Worm (Caenorhabditis elegans) whole organism, young adult: ENCODE results near the gene K01G5.8.

Experiments used
- C17E4.6 ChIP-seq: fragments of 200-800 bp; sonication (Bioruptor generic); IDR thresholded peaks from 2 replicates; pipeline ENCODE4 v1.3.6; 2022; ENCODE audit warnings: missing genetic modification reagents, missing genetic modification characterization, missing compliant biosample characterization
- F10E7.11 ChIP-seq: sonication (generic microtip); optimal IDR thresholded peaks from 2 replicates; lab custom pipeline; 2017; ENCODE audit warnings: mild to moderate bottlenecking, missing genetic modification characterization, moderate library complexity, missing compliant biosample characterization
- T26A5.8 ChIP-seq: sonication (generic microtip); optimal IDR thresholded peaks from 2 replicates; lab custom pipeline; 2016; ENCODE audit warnings: missing genetic modification characterization, missing compliant biosample characterization
- Y53F4B.3 ChIP-seq: fragments of 200-800 bp; sonication (Bioruptor generic); IDR thresholded peaks from 2 replicates; pipeline ENCODE4 v1.3.6; 2022; ENCODE audit warnings: missing genetic modification reagents, missing genetic modification characterization, missing compliant biosample characterization
- Y53G8AR.9 ChIP-seq: fragments of 200-800 bp; sonication (Bioruptor generic); conservative IDR thresholded peaks from 2 replicates; pipeline ENCODE4 v1.3.6; 2022; ENCODE audit warnings: missing genetic modification reagents, missing genetic modification characterization, missing compliant biosample characterization
- Y67H2A.10 ChIP-seq: fragments of 200-800 bp; sonication (Bioruptor generic); conservative IDR thresholded peaks from 2 replicates; pipeline ENCODE4 v1.3.6; 2022; ENCODE audit warnings: missing genetic modification reagents, missing genetic modification characterization, missing compliant biosample characterization
- Y95B8A.8 ChIP-seq: fragments of 200-800 bp; sonication (Bioruptor generic); IDR thresholded peaks from 2 replicates; pipeline ENCODE4 v1.3.6; 2022; ENCODE audit warnings: missing genetic modification reagents, missing genetic modification characterization, missing compliant biosample characterization
- akir-1 ChIP-seq: fragments of 200-800 bp; sonication (Bioruptor generic); optimal IDR thresholded peaks from 2 replicates; lab custom pipeline; 2018; ENCODE audit warnings: mild to moderate bottlenecking, missing genetic modification characterization, moderate library complexity, missing compliant biosample characterization
- ama-1 ChIP-seq, 3 experiments: fragments of 150-350 bp in 1 of 3; sonication (generic microtip) in 2 of 3; optimal IDR thresholded peaks; 2 replicates each; lab custom pipeline; 2014 to 2018; ENCODE audit warnings: missing biosample characterization in 2 of 3, missing genetic modification characterization in 2 of 3, missing genetic modification reagents in 2 of 3
- atf-7 ChIP-seq: sonication (generic microtip); optimal IDR thresholded peaks from 2 replicates; lab custom pipeline; 2017; ENCODE audit warnings: mild to moderate bottlenecking, missing genetic modification characterization, missing compliant biosample characterization
- attf-5 ChIP-seq: fragments of 200-800 bp; sonication (Bioruptor generic); optimal IDR thresholded peaks from 2 replicates; lab custom pipeline; 2018; ENCODE audit warnings: mild to moderate bottlenecking, missing genetic modification characterization, missing compliant biosample characterization
- attf-6 ChIP-seq: fragments of 200-800 bp; sonication (Bioruptor generic); IDR thresholded peaks from 2 replicates; pipeline ENCODE4 v1.3.6; 2022; ENCODE audit warnings: missing genetic modification reagents, missing genetic modification characterization, missing compliant biosample characterization
- bed-2 ChIP-seq: fragments of 200-800 bp; sonication (Bioruptor generic); IDR thresholded peaks from 2 replicates; pipeline ENCODE4 v1.3.6; 2022; ENCODE audit warnings: missing genetic modification reagents, missing genetic modification characterization, missing compliant biosample characterization
- ccch-3 ChIP-seq: fragments of 200-800 bp; sonication (Bioruptor generic); optimal IDR thresholded peaks from 2 replicates; lab custom pipeline; 2018; ENCODE audit warnings: mild to moderate bottlenecking, missing genetic modification characterization, missing compliant biosample characterization
- cebp-1 ChIP-seq, 2 experiments: fragments of 200-800 bp in 1 of 2; sonication (Bioruptor generic) in 1 of 2; sonication (generic microtip) in 1 of 2; IDR thresholded peaks in 1 of 2; optimal IDR thresholded peaks in 1 of 2; 2 replicates each; pipeline versions ENCODE4 v1.3.6 to Lab custom; 2017 to 2022; ENCODE audit warnings: missing compliant biosample characterization in 2 of 2, missing genetic modification characterization in 2 of 2, mild to moderate bottlenecking in 1 of 2, missing genetic modification reagents in 1 of 2, moderate library complexity in 1 of 2
- ceh-100 ChIP-seq: fragments of 200-800 bp; sonication (Bioruptor generic); IDR thresholded peaks from 2 replicates; pipeline ENCODE4 v1.3.6; 2022; ENCODE audit warnings: missing genetic modification reagents, missing genetic modification characterization, missing compliant biosample characterization
- ceh-58 ChIP-seq: fragments of 200-800 bp; sonication (Bioruptor generic); IDR thresholded peaks from 2 replicates; pipeline ENCODE4 v1.3.6; 2022; ENCODE audit warnings: missing genetic modification characterization, missing compliant biosample characterization
- ceh-79 ChIP-seq: sonication (generic microtip); optimal IDR thresholded peaks from 2 replicates; lab custom pipeline; 2017; ENCODE audit warnings: mild to moderate bottlenecking, missing genetic modification characterization, missing compliant biosample characterization
- chd-7 ChIP-seq: sonication (generic microtip); optimal IDR thresholded peaks from 2 replicates; lab custom pipeline; 2016; ENCODE audit warnings: mild to moderate bottlenecking, missing genetic modification characterization, moderate library complexity, missing compliant biosample characterization
- dox-1 ChIP-seq: fragments of 200-800 bp; sonication (Bioruptor generic); IDR thresholded peaks from 2 replicates; pipeline ENCODE4 v1.3.6; 2022; ENCODE audit warnings: missing genetic modification reagents, missing genetic modification characterization, missing compliant biosample characterization
- efl-1 ChIP-seq: fragments of 150-350 bp; optimal IDR thresholded peaks from 2 replicates; lab custom pipeline; 2014; ENCODE audit warnings: missing biosample characterization, missing genetic modification reagents, missing genetic modification characterization
- egl-44 ChIP-seq: fragments of 200-800 bp; sonication (Bioruptor generic); IDR thresholded peaks from 2 replicates; pipeline ENCODE4 v1.3.6; 2022; ENCODE audit warnings: missing genetic modification reagents, missing genetic modification characterization, missing compliant biosample characterization
- hlh-12 ChIP-seq: sonication (generic microtip); optimal IDR thresholded peaks from 2 replicates; lab custom pipeline; 2016; ENCODE audit warnings: missing genetic modification characterization, missing compliant biosample characterization
- lag-1 ChIP-seq: fragments of 200-800 bp; sonication (Bioruptor generic); IDR thresholded peaks from 2 replicates; pipeline ENCODE4 v1.3.6; 2022; ENCODE audit warnings: missing genetic modification reagents, missing genetic modification characterization, missing compliant biosample characterization
- let-526 ChIP-seq: fragments of 200-800 bp; sonication (Bioruptor generic); IDR thresholded peaks from 2 replicates; pipeline ENCODE4 v1.3.6; 2022; ENCODE audit warnings: missing genetic modification reagents, missing genetic modification characterization, missing compliant biosample characterization
- lin-26 ChIP-seq: fragments of 200-800 bp; sonication (Bioruptor generic); IDR thresholded peaks from 2 replicates; pipeline ENCODE4 v1.3.6; 2022; ENCODE audit warnings: missing genetic modification reagents, missing genetic modification characterization, missing compliant biosample characterization
- lin-35 ChIP-seq, 3 experiments: fragments of 150-350 bp in 2 of 3; sonication (generic microtip) in 1 of 3; optimal IDR thresholded peaks; 2 replicates each; lab custom pipeline; 2014 to 2018; ENCODE audit warnings: missing biosample characterization in 3 of 3, missing genetic modification characterization in 3 of 3, missing genetic modification reagents in 3 of 3
- lin-40 ChIP-seq: sonication (generic microtip); optimal IDR thresholded peaks from 2 replicates; lab custom pipeline; 2016; ENCODE audit warnings: missing genetic modification characterization, mild to moderate bottlenecking, missing compliant biosample characterization, missing genotype, missing genetic modification reagents
- lin-54 ChIP-seq: fragments of 200-800 bp; sonication (Bioruptor generic); optimal IDR thresholded peaks from 2 replicates; lab custom pipeline; 2018; ENCODE audit warnings: mild to moderate bottlenecking, missing genetic modification characterization, missing compliant biosample characterization
- mcd-1 ChIP-seq: fragments of 200-800 bp; sonication (Bioruptor generic); IDR thresholded peaks from 2 replicates; pipeline ENCODE4 v1.3.6; 2022; ENCODE audit warnings: missing genetic modification reagents, missing genetic modification characterization, missing compliant biosample characterization
- mel-28 ChIP-seq: sonication (generic microtip); optimal IDR thresholded peaks from 2 replicates; lab custom pipeline; 2016; ENCODE audit warnings: borderline replicate concordance, mild to moderate bottlenecking, missing genetic modification characterization, missing compliant biosample characterization
- mxl-1 ChIP-seq: sonication (generic microtip); optimal IDR thresholded peaks from 2 replicates; lab custom pipeline; 2016; ENCODE audit warnings: missing genetic modification characterization, missing compliant biosample characterization
- nhr-179 ChIP-seq: sonication (generic microtip); optimal IDR thresholded peaks from 2 replicates; lab custom pipeline; 2016; ENCODE audit warnings: mild to moderate bottlenecking, missing genetic modification characterization, missing compliant biosample characterization
- nhr-80 ChIP-seq: sonication (generic microtip); optimal IDR thresholded peaks from 2 replicates; lab custom pipeline; 2016; ENCODE audit warnings: missing genetic modification characterization, missing compliant biosample characterization
- pbrm-1 ChIP-seq: fragments of 200-800 bp; sonication (Bioruptor generic); IDR thresholded peaks from 2 replicates; pipeline ENCODE4 v1.3.6; 2022; ENCODE audit warnings: missing genetic modification reagents, missing genetic modification characterization, missing compliant biosample characterization
- pha-4 ChIP-seq: fragments of 150-350 bp; sonication (generic microtip); optimal IDR thresholded peaks from 2 replicates; lab custom pipeline; 2014; ENCODE audit warnings: missing biosample characterization, missing genetic modification reagents, missing genetic modification characterization
- repo-1 ChIP-seq: sonication (generic microtip); optimal IDR thresholded peaks from 2 replicates; lab custom pipeline; 2017; ENCODE audit warnings: mild to moderate bottlenecking, missing genetic modification characterization, missing compliant biosample characterization
- rpc-1 ChIP-seq, 2 experiments: fragments of 150-350 bp in 1 of 2; sonication (generic microtip) in 1 of 2; optimal IDR thresholded peaks; 2 replicates each; lab custom pipeline; 2014 to 2018; ENCODE audit warnings: missing biosample characterization in 1 of 2, missing genetic modification characterization in 1 of 2, missing genetic modification reagents in 1 of 2, missing genotype in 1 of 2
- sdz-38 ChIP-seq: sonication (generic microtip); optimal IDR thresholded peaks from 2 replicates; lab custom pipeline; 2016; ENCODE audit warnings: missing genotype, missing genetic modification characterization, missing compliant biosample characterization
- snpc-1.3 ChIP-seq: sonication (generic microtip); optimal IDR thresholded peaks from 2 replicates; lab custom pipeline; 2017; ENCODE audit warnings: missing genetic modification characterization, mild to moderate bottlenecking, missing compliant biosample characterization, antibody characterized with exemption, moderate library complexity, missing genotype, missing genetic modification reagents; ENCODE audit not compliant: insufficient read depth
- snpc-4 ChIP-seq, 5 experiments: fragments of 150-350 bp in 1 of 5; sonication (generic microtip) in 4 of 5; optimal IDR thresholded peaks; 2 replicates each; lab custom pipeline; 2014 to 2018; ENCODE audit warnings: missing genetic modification characterization in 5 of 5, missing biosample characterization in 3 of 5, antibody characterized with exemption in 2 of 5, mild to moderate bottlenecking in 2 of 5, missing compliant biosample characterization in 2 of 5, missing genotype in 2 of 5, moderate library complexity in 2 of 5, missing genetic modification reagents in 1 of 5
- somi-1 ChIP-seq: fragments of 200-800 bp; sonication (Bioruptor generic); optimal IDR thresholded peaks from 2 replicates; lab custom pipeline; 2018; ENCODE audit warnings: mild to moderate bottlenecking, missing genetic modification characterization, missing compliant biosample characterization
- tbx-9 ChIP-seq: sonication (generic microtip); optimal IDR thresholded peaks from 2 replicates; lab custom pipeline; 2016; ENCODE audit warnings: borderline replicate concordance, missing genetic modification characterization, inconsistent platforms, missing compliant biosample characterization
- tlf-1 ChIP-seq: fragments of 200-800 bp; sonication (Bioruptor generic); optimal IDR thresholded peaks from 2 replicates; lab custom pipeline; 2018; ENCODE audit warnings: mild to moderate bottlenecking, missing genetic modification characterization, missing compliant biosample characterization
- zim-3 ChIP-seq: sonication (generic microtip); optimal IDR thresholded peaks from 2 replicates; lab custom pipeline; 2017; ENCODE audit warnings: mild to moderate bottlenecking, missing genetic modification characterization, moderate library complexity, missing compliant biosample characterization
- ztf-25 ChIP-seq: fragments of 200-800 bp; sonication (Bioruptor generic); IDR thresholded peaks from 2 replicates; pipeline ENCODE4 v1.3.6; 2022; ENCODE audit warnings: missing genetic modification reagents, missing genetic modification characterization, missing compliant biosample characterization
- ztf-6 ChIP-seq: fragments of 200-800 bp; sonication (Bioruptor generic); IDR thresholded peaks from 2 replicates; pipeline ENCODE4 v1.3.6; 2022; ENCODE audit warnings: missing genetic modification reagents, missing genetic modification characterization, missing compliant biosample characterization

Gene K01G5.8

ce11 chrIII:10717479-10717878, 23.1 kb downstream of the K01G5.8 start (continued):
- peak; percentile 46 for TF ChIP-seq attf-5
- TF ChIP-seq chd-7 (tag; lab: Kevin White, UChicago), result peak; percentile 60
- TF ChIP-seq ztf-25 (GFP tag; lab: Robert Waterston, UW), result no peak
- no peak for TF ChIP-seq rpc-1 (optimal IDR thresholded peaks at IDR 0.05; lab: Kevin White, UChicago)
- no peak for TF ChIP-seq rpc-1 (tag; optimal IDR thresholded peaks at IDR 0.05; lab: Kevin White, UChicago)
- no peak for TF ChIP-seq C17E4.6 (GFP tag; lab: Robert Waterston, UW)
- TF ChIP-seq mxl-1, result no peak
- TF ChIP-seq ztf-6, result no peak
- no peak for TF ChIP-seq lin-35 (GFP tag; optimal IDR thresholded peaks at IDR 0.05; lab: Kevin White, UChicago)
- TF ChIP-seq zim-3 (tag; lab: Kevin White, UChicago), result no peak
- TF ChIP-seq bed-2, result no peak
- peak; percentile 83 for TF ChIP-seq lin-40
- no peak for TF ChIP-seq attf-6 (GFP tag; lab: Robert Waterston, UW)
- no peak for TF ChIP-seq hlh-12 (tag; lab: Kevin White, UChicago)
- TF ChIP-seq dox-1 (GFP tag; lab: Robert Waterston, UW), result peak; percentile 57; the same call in 1 of the 2 replicates
- no peak for TF ChIP-seq snpc-4 (GFP tag; optimal IDR thresholded peaks at IDR 0.05; lab: Kevin White, UChicago)
- TF ChIP-seq snpc-4 (tag; optimal IDR thresholded peaks at IDR 0.05; lab: Kevin White, UChicago), result peak in 2 of 4 experiments; percentile 4 to 19
- no peak for TF ChIP-seq cebp-1 (GFP tag; IDR thresholded peaks at IDR 0.05; lab: Robert Waterston, UW)
- peak; percentile 63 for TF ChIP-seq cebp-1 (tag; optimal IDR thresholded peaks at IDR 0.05; lab: Kevin White, UChicago)
- peak; percentile 89 for TF ChIP-seq somi-1 (GFP tag; lab: Kevin White, UChicago)
- no peak for TF ChIP-seq Y53F4B.3 (GFP tag; lab: Robert Waterston, UW)
- TF ChIP-seq ceh-79 (tag; lab: Kevin White, UChicago), result no peak
- no peak for TF ChIP-seq Y67H2A.10
- no peak for TF ChIP-seq Y95B8A.8 (GFP tag; lab: Robert Waterston, UW)
- TF ChIP-seq lin-54 (GFP tag; lab: Kevin White, UChicago), result peak; percentile 24
- no peak for TF ChIP-seq T26A5.8 (tag; lab: Kevin White, UChicago)
- no peak for TF ChIP-seq tbx-9 (tag; lab: Kevin White, UChicago)
- TF ChIP-seq lag-1 (GFP tag; lab: Robert Waterston, UW), result no peak
- no peak for TF ChIP-seq ccch-3 (GFP tag; lab: Kevin White, UChicago)
- no peak for TF ChIP-seq mel-28 (tag; lab: Kevin White, UChicago)
- no peak for TF ChIP-seq sdz-38
- no peak for TF ChIP-seq F10E7.11 (tag; lab: Kevin White, UChicago)
- TF ChIP-seq nhr-179, result no peak
- no peak for TF ChIP-seq Y53G8AR.9
- peak; percentile 96 for TF ChIP-seq atf-7
- TF ChIP-seq pha-4, result no peak
- TF ChIP-seq nhr-80, result peak; percentile 89
- no peak for TF ChIP-seq repo-1 (tag; lab: Kevin White, UChicago)
- no peak for TF ChIP-seq ceh-100 (GFP tag; lab: Robert Waterston, UW)
- TF ChIP-seq lin-26 (GFP tag; lab: Robert Waterston, UW), result peak; percentile 40; the same call in 1 of the 2 replicates
- no peak for TF ChIP-seq efl-1 (GFP tag; lab: Kevin White, UChicago)
- peak; percentile 6; the same call in 1 of the 2 replicates for TF ChIP-seq mcd-1 (GFP tag; lab: Robert Waterston, UW)
- TF ChIP-seq ama-1 (optimal IDR thresholded peaks at IDR 0.05; lab: Kevin White, UChicago), result peak; percentile 75
- no peak for TF ChIP-seq ama-1 (GFP tag; optimal IDR thresholded peaks at IDR 0.05; lab: Kevin White, UChicago)
- TF ChIP-seq tlf-1 (GFP tag; lab: Kevin White, UChicago), result peak; percentile 24
- no peak; the same call in 1 of the 2 replicates for TF ChIP-seq let-526 (GFP tag; lab: Robert Waterston, UW)
- no peak for TF ChIP-seq ceh-58 (GFP tag; lab: Robert Waterston, UW)
- TF ChIP-seq egl-44 (GFP tag; lab: Robert Waterston, UW), result no peak
- no peak for TF ChIP-seq akir-1 (GFP tag; lab: Kevin White, UChicago)
- TF ChIP-seq pbrm-1 (GFP tag; lab: Robert Waterston, UW), result 0 out of 2 replicates have a peak, but pooled peaks have one; percentile 7
- no peak for TF ChIP-seq snpc-1.3 (tag; lab: Kevin White, UChicago)
